Fruit fly (Drosophila melanogaster): Measurements from ENCODE around the gene Uch.

dm6 chr2L:2202018-2202852 is 11.8 kb downstream of the Uch start:
- TF ChIP-seq Dll (GFP tag; IDR thresholded peaks at IDR 0.05; ENCODE audit: partially characterized antibody) (peak; percentile 68; the same call in 3 of the 4 replicates), slbo (GFP tag; IDR thresholded peaks at IDR 0.05) (peak; percentile 83), sob (GFP tag; IDR thresholded peaks at IDR 0.05) (peak; percentile 95), CTCF (GFP tag; optimal IDR thresholded peaks at IDR 0.05) (peak; percentile 78), Lpt (GFP tag; optimal IDR thresholded peaks at IDR 0.05) (no peak)
